Fruit fly (Drosophila melanogaster) whole organism, embryonic: Measurements from ENCODE around the gene CG5909.

ENCODE experiments used
- BEAF-32 ChIP-seq: fragments of 200-800 bp; sonication (Bioruptor generic); optimal IDR thresholded peaks from 3 replicates; lab custom pipeline; 2017; ENCODE audit warnings: missing biosample characterization, missing genetic modification characterization, mild to moderate bottlenecking, moderate library complexity, missing genetic modification reagents
- Bgb ChIP-seq: fragments of 200-800 bp; sonication (Bioruptor generic); IDR thresholded peaks from 2 replicates; pipeline ENCODE4 v1.3.6; 2022; ENCODE audit warnings: missing biosample characterization, missing genetic modification characterization; ENCODE audit not compliant: partially characterized antibody
- C15 ChIP-seq: fragments of 200-800 bp; sonication (Bioruptor generic); IDR thresholded peaks from 3 replicates; pipeline ENCODE4 v1.3.6; 2022; ENCODE audit warnings: missing biosample characterization, missing genetic modification characterization
- CG10147 ChIP-seq: fragments of 200-800 bp; sonication (Bioruptor generic); optimal IDR thresholded peaks from 2 replicates; lab custom pipeline; 2019; ENCODE audit warnings: missing biosample characterization, mild to moderate bottlenecking, missing genetic modification characterization, moderate library complexity
- CG11093 ChIP-seq: fragments of 200-800 bp; sonication (Bioruptor generic); IDR thresholded peaks from 3 replicates; pipeline ENCODE4 v1.3.6; 2022; ENCODE audit warnings: missing biosample characterization, missing genetic modification characterization
- CG12942 ChIP-seq: fragments of 200-800 bp; sonication (Bioruptor generic); optimal IDR thresholded peaks from 3 replicates; lab custom pipeline; 2016; ENCODE audit warnings: missing biosample characterization, missing genetic modification characterization
- CG15073 ChIP-seq: fragments of 200-800 bp; sonication (Bioruptor generic); optimal IDR thresholded peaks from 2 replicates; lab custom pipeline; 2016; ENCODE audit warnings: missing biosample characterization, missing genetic modification characterization
- CG17186 ChIP-seq: fragments of 200-800 bp; sonication (Bioruptor generic); optimal IDR thresholded peaks from 3 replicates; lab custom pipeline; 2017; ENCODE audit warnings: missing biosample characterization, missing genetic modification reagents, missing genetic modification characterization
- CG17912 ChIP-seq: fragments of 200-800 bp; sonication (Bioruptor generic); optimal IDR thresholded peaks from 2 replicates; lab custom pipeline; 2018; ENCODE audit warnings: missing biosample characterization, mild to moderate bottlenecking, missing genetic modification characterization
- CG18262 ChIP-seq: fragments of 200-800 bp; optimal IDR thresholded peaks from 3 replicates; lab custom pipeline; 2019; ENCODE audit warnings: missing biosample characterization, mild to moderate bottlenecking, missing genetic modification characterization, moderate library complexity
- CG31224 ChIP-seq: fragments of 200-800 bp; sonication (Bioruptor generic); IDR thresholded peaks from 2 replicates; pipeline ENCODE4 v1.3.6; 2022; ENCODE audit warnings: missing biosample characterization, missing genetic modification characterization
- CG3407 ChIP-seq: fragments of 200-800 bp; sonication (Bioruptor generic); optimal IDR thresholded peaks from 2 replicates; lab custom pipeline; 2018; ENCODE audit warnings: missing biosample characterization, mild to moderate bottlenecking, missing genetic modification characterization
- CG5180 ChIP-seq: fragments of 200-800 bp; sonication (Bioruptor generic); optimal IDR thresholded peaks from 3 replicates; lab custom pipeline; 2017; ENCODE audit warnings: missing biosample characterization, missing genetic modification characterization, mild to moderate bottlenecking, moderate library complexity, missing genetic modification reagents
- CG5953 ChIP-seq: fragments of 200-800 bp; sonication (Bioruptor generic); IDR thresholded peaks from 2 replicates; pipeline ENCODE4 v1.3.6; 2022; ENCODE audit warnings: missing biosample characterization, missing genetic modification characterization
- CG6654 ChIP-seq: fragments of 200-800 bp; sonication (Bioruptor generic); optimal IDR thresholded peaks from 2 replicates; lab custom pipeline; 2017; ENCODE audit warnings: missing biosample characterization, mild to moderate bottlenecking, missing genetic modification characterization
- CG7271 ChIP-seq: fragments of 200-800 bp; sonication (Bioruptor generic); optimal IDR thresholded peaks from 2 replicates; lab custom pipeline; 2018; ENCODE audit warnings: missing biosample characterization, mild to moderate bottlenecking, missing genetic modification characterization, moderate library complexity
- CG8089 ChIP-seq: fragments of 200-800 bp; sonication (Bioruptor generic); optimal IDR thresholded peaks from 3 replicates; lab custom pipeline; 2016; ENCODE audit warnings: missing biosample characterization, missing genetic modification characterization
- CG8359 ChIP-seq: fragments of 200-800 bp; sonication (Bioruptor generic); optimal IDR thresholded peaks from 2 replicates; lab custom pipeline; 2017; ENCODE audit warnings: missing biosample characterization, mild to moderate bottlenecking, missing genetic modification characterization, borderline replicate concordance
- Dad ChIP-seq: fragments of 200-800 bp; sonication (Bioruptor generic); optimal IDR thresholded peaks from 3 replicates; lab custom pipeline; 2016; ENCODE audit warnings: missing biosample characterization, missing genetic modification characterization
- Dek ChIP-seq: fragments of 200-800 bp; sonication (Bioruptor generic); optimal IDR thresholded peaks from 3 replicates; lab custom pipeline; 2019; ENCODE audit warnings: missing biosample characterization, mild to moderate bottlenecking, missing genetic modification characterization, moderate library complexity
- Dp ChIP-seq: fragments of 200-800 bp; sonication (Bioruptor generic); optimal IDR thresholded peaks from 2 replicates; lab custom pipeline; 2018; ENCODE audit warnings: missing biosample characterization, mild to moderate bottlenecking, missing genetic modification characterization, moderate library complexity
- HHEX ChIP-seq: fragments of 200-800 bp; sonication (Bioruptor generic); optimal IDR thresholded peaks from 3 replicates; lab custom pipeline; 2017; ENCODE audit warnings: missing biosample characterization, mild to moderate bottlenecking, missing genetic modification characterization, missing genetic modification reagents
- Hr51 ChIP-seq, 2 experiments: fragments of 200-800 bp; sonication (Bioruptor generic); optimal IDR thresholded peaks; 2 replicates in 1 of 2; 3 replicates in 1 of 2; lab custom pipeline; 2016 to 2018; ENCODE audit warnings: missing biosample characterization in 2 of 2, missing genetic modification characterization in 2 of 2, mild to moderate bottlenecking in 1 of 2, moderate library complexity in 1 of 2
- Lhr ChIP-seq: fragments of 200-800 bp; sonication (Bioruptor generic); optimal IDR thresholded peaks from 3 replicates; lab custom pipeline; 2017; ENCODE audit warnings: mild to moderate bottlenecking, missing biosample characterization, missing genetic modification reagents, missing genetic modification characterization
- Lim3 ChIP-seq: fragments of 200-800 bp; sonication (Bioruptor generic); IDR thresholded peaks from 2 replicates; pipeline ENCODE4 v1.3.6; 2022; ENCODE audit warnings: missing biosample characterization, missing genetic modification characterization
- Lpt ChIP-seq: fragments of >200 bp; optimal IDR thresholded peaks from 2 replicates; lab custom pipeline; 2018; ENCODE audit warnings: missing biosample characterization, missing genetic modification characterization
- MBD-R2 ChIP-seq: fragments of 200-800 bp; sonication (Bioruptor generic); IDR thresholded peaks from 2 replicates; pipeline ENCODE4 v1.3.6; 2022; ENCODE audit warnings: missing biosample characterization, missing genetic modification characterization
- Myb ChIP-seq: fragments of 200-800 bp; sonication (Bioruptor generic); optimal IDR thresholded peaks from 2 replicates; lab custom pipeline; 2016; ENCODE audit warnings: missing biosample characterization, missing genetic modification characterization
- Ravus ChIP-seq: fragments of 200-800 bp; sonication (Bioruptor generic); IDR thresholded peaks from 2 replicates; pipeline ENCODE4 v1.3.6; 2022; ENCODE audit warnings: missing biosample characterization, missing genetic modification characterization
- ab ChIP-seq: fragments of 200-800 bp; sonication (Bioruptor generic); optimal IDR thresholded peaks from 2 replicates; lab custom pipeline; 2016; ENCODE audit warnings: missing biosample characterization, missing genetic modification characterization
- bowl ChIP-seq: fragments of 200-800 bp; sonication (Bioruptor generic); IDR thresholded peaks from 2 replicates; pipeline ENCODE4 v1.3.6; 2022; ENCODE audit warnings: missing biosample characterization, missing genetic modification characterization
- cato ChIP-seq: fragments of 200-800 bp; sonication (Bioruptor generic); optimal IDR thresholded peaks from 2 replicates; lab custom pipeline; 2016; ENCODE audit warnings: missing biosample characterization, missing genetic modification characterization, borderline replicate concordance
- chinmo ChIP-seq: fragments of 200-800 bp; sonication (Bioruptor generic); IDR thresholded peaks from 4 replicates; pipeline ENCODE4 v1.3.6; 2022; ENCODE audit warnings: missing biosample characterization, missing genetic modification characterization; ENCODE audit not compliant: partially characterized antibody
- ftz-f1 ChIP-seq: fragments of 200-800 bp; sonication (Bioruptor generic); optimal IDR thresholded peaks from 2 replicates; lab custom pipeline; 2016; ENCODE audit warnings: missing biosample characterization, missing genetic modification characterization
- gsb-n ChIP-seq: fragments of 200-800 bp; sonication (Bioruptor generic); optimal IDR thresholded peaks from 3 replicates; lab custom pipeline; 2018; ENCODE audit warnings: missing biosample characterization, mild to moderate bottlenecking, missing genetic modification characterization
- lilli ChIP-seq: fragments of 200-800 bp; sonication (Bioruptor generic); optimal IDR thresholded peaks from 3 replicates; lab custom pipeline; 2016; ENCODE audit warnings: missing biosample characterization, missing genetic modification characterization
- lov ChIP-seq, 2 experiments: fragments of 200-800 bp in 1 of 2; fragments of >200 bp in 1 of 2; sonication (Bioruptor generic) in 1 of 2; IDR thresholded peaks in 1 of 2; optimal IDR thresholded peaks in 1 of 2; 2 replicates in 1 of 2; 3 replicates in 1 of 2; pipeline versions ENCODE4 v1.3.6 to Lab custom; 2017 to 2022; ENCODE audit warnings: missing biosample characterization in 1 of 2, missing genetic modification characterization in 1 of 2
- mirr ChIP-seq: fragments of 200-800 bp; sonication (Bioruptor generic); optimal IDR thresholded peaks from 3 replicates; lab custom pipeline; 2018; ENCODE audit warnings: missing biosample characterization, mild to moderate bottlenecking, missing genetic modification characterization
- nau ChIP-seq: fragments of 200-800 bp; sonication (Bioruptor generic); optimal IDR thresholded peaks from 3 replicates; lab custom pipeline; 2017; ENCODE audit warnings: missing biosample characterization, mild to moderate bottlenecking, missing genetic modification characterization, missing genetic modification reagents
- pros ChIP-seq: fragments of 200-800 bp; sonication (Bioruptor generic); optimal IDR thresholded peaks from 3 replicates; lab custom pipeline; 2019; ENCODE audit warnings: missing biosample characterization, mild to moderate bottlenecking, missing genetic modification characterization, moderate library complexity
- row ChIP-seq: fragments of 200-800 bp; sonication (Bioruptor generic); IDR thresholded peaks from 3 replicates; pipeline ENCODE4 v1.3.6; 2022; ENCODE audit warnings: missing biosample characterization, missing genetic modification characterization
- so ChIP-seq: fragments of 200-800 bp; sonication (Bioruptor generic); IDR thresholded peaks from 3 replicates; pipeline ENCODE4 v1.3.6; 2022; ENCODE audit warnings: missing biosample characterization, missing genetic modification characterization
- ssp ChIP-seq: fragments of 200-800 bp; sonication (Bioruptor generic); IDR thresholded peaks from 2 replicates; pipeline ENCODE4 v1.3.6; 2022; ENCODE audit warnings: missing biosample characterization, missing genetic modification characterization
- stc ChIP-seq: fragments of 200-800 bp; sonication (Bioruptor generic); IDR thresholded peaks from 2 replicates; pipeline ENCODE4 v1.3.6; 2022; ENCODE audit warnings: missing biosample characterization, missing genetic modification characterization
- usp ChIP-seq: fragments of >200 bp; optimal IDR thresholded peaks from 2 replicates; lab custom pipeline; 2017; ENCODE audit warnings: missing biosample characterization, missing genetic modification characterization
- vvl ChIP-seq: fragments of 200-800 bp; sonication (Bioruptor generic); IDR thresholded peaks from 2 replicates; pipeline ENCODE4 v1.3.6; 2022; ENCODE audit warnings: missing biosample characterization, missing genetic modification characterization
- yki ChIP-seq: fragments of >200 bp; optimal IDR thresholded peaks from 3 replicates; lab custom pipeline; 2018
- z ChIP-seq: fragments of 200-800 bp; sonication (Bioruptor generic); IDR thresholded peaks from 3 replicates; pipeline ENCODE4 v1.3.6; 2022; ENCODE audit warnings: missing biosample characterization, missing genetic modification characterization

The CG5909 gene

DNA sequence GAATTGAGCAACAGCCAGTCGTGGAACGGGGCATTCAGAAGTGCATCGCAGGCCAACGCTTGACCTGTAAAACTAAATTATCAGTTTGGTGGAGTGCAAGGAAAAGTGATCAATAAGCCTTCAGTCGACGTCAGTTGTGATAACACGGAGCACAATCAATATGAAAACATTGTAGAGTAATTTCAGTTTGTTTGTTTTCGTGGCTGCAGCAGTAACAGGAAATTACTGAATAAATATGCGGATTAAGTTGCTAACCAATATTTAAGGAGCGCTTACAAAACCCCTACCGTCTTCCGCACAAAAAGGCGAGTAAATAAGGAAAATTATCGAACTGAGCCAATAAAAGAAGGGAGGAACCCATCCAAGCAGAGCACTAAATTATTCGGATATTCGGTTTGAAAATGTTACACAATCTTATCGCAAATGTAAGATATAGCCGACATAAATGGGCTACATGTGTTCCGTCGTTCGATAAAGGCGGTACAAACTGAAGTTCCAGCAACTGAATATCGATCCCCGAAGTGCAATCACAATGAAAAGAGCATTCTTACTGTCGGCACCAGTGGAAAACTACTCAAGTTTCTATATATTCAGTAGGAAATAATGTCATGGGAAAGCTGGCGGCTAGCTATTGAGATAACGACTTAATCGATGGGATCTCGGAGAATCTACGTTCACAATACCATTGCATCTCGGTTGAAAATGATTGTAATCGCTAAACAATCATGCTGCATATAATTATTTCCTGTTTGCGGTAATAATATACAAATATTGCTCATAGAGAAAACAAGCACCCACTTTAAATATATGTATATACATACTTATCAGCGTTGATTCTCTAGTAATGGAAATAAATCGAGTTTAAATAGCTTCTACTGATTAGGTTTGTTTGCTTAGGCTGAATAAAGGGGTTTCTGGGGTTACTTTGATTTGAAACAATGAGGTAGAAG is 25.0 kb upstream of the CG5909 start (continued):
- TF ChIP-seq stc (GFP tag; lab: Robert Waterston, UW) (peak; percentile 71; the same call in 1 of the 2 replicates), CG8359 (peak; percentile 69), cato (GFP tag; lab: Kevin White, UChicago) (peak; percentile 46), Ravus (no peak), CG17912 (no peak), MBD-R2 (GFP tag; lab: Robert Waterston, UW) (no peak), CG3407 (peak; percentile 83), CG6654 (GFP tag; lab: Kevin White, UChicago) (no peak), CG5953 (GFP tag; lab: Robert Waterston, UW) (peak; percentile 69), Lhr (GFP tag; lab: Kevin White, UChicago) (peak; percentile 67), vvl (GFP tag; lab: Robert Waterston, UW) (peak; percentile 43; the same call in 1 of the 2 replicates), C15 (no peak), BEAF-32 (no peak), CG8089 (peak; percentile 77), CG7271 (tag; lab: Kevin White, UChicago) (peak; percentile 52), pros (GFP tag; lab: Kevin White, UChicago) (no peak), Hr51 (GFP tag; optimal IDR thresholded peaks at IDR 0.05; lab: Kevin White, UChicago) (peak; percentile 34 to 38), usp (no peak), gsb-n (tag; lab: Kevin White, UChicago) (peak; percentile 86), CG17186 (GFP tag; lab: Kevin White, UChicago) (peak; percentile 66), Dek (peak; percentile 28), ssp (GFP tag; lab: Robert Waterston, UW) (0 out of 2 replicates have a peak, but pooled peaks have one; percentile 20), bowl (no peak), CG10147 (GFP tag; lab: Kevin White, UChicago) (no peak), CG12942 (GFP tag; lab: Kevin White, UChicago) (peak; percentile 56), CG15073 (no peak), so (peak; percentile 66; the same call in 2 of the 3 replicates), Bgb (GFP tag; lab: Robert Waterston, UW) (no peak), lov (optimal IDR thresholded peaks at IDR 0.05; lab: Kevin White, UChicago) (no peak), lov (GFP tag; IDR thresholded peaks at IDR 0.05; lab: Robert Waterston, UW) (peak; percentile 70; the same call in 1 of the 3 replicates), ftz-f1 (GFP tag; lab: Kevin White, UChicago) (no peak), CG18262 (tag; lab: Kevin White, UChicago) (peak; percentile 65), yki (lab: Kevin White, UChicago) (no peak), nau (GFP tag; lab: Kevin White, UChicago) (peak; percentile 81), chinmo (GFP tag; lab: Robert Waterston, UW) (no peak), CG31224 (no peak), Dad (GFP tag; lab: Kevin White, UChicago) (peak; percentile 32), Lim3 (GFP tag; lab: Robert Waterston, UW) (no peak), ab (GFP tag; lab: Kevin White, UChicago) (no peak), Dp (GFP tag; lab: Kevin White, UChicago) (no peak), CG5180 (GFP tag; lab: Kevin White, UChicago) (peak; percentile 69), Lpt (GFP tag; lab: Kevin White, UChicago) (no peak), Myb (GFP tag; lab: Kevin White, UChicago) (peak; percentile 15), lilli (GFP tag; lab: Kevin White, UChicago) (peak; percentile 13), HHEX (GFP tag; lab: Kevin White, UChicago) (peak; percentile 69), z (GFP tag; lab: Robert Waterston, UW) (no peak), row (peak; percentile 36; the same call in 1 of the 3 replicates), CG11093 (GFP tag; lab: Robert Waterston, UW) (peak; percentile 49; the same call in 1 of the 3 replicates), mirr (GFP tag; lab: Kevin White, UChicago) (peak; percentile 4)
